Fruit fly (Drosophila melanogaster): ENCODE measurements around the gene CG14024.

DNA sequence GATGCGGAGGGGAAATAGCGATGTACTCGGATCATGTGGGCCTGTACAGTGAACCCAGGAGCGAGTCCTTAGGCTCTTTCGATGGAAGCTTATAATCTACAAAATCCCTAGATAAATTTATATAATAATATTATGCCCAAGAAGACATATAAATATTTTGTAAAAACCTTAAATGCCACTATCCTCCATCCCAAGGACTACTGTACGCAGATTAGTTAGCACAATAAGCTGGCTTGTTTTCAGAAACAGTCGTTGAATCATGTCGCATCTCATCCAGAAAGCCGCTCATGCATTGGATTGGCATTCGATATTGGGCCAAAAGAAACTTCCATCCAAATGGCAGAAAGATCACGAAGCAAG is 26.5 kb downstream of the CG14024 start:
- TF ChIP-seq psq (optimal IDR thresholded peaks at IDR 0.05) = no peak
- no peak for TF ChIP-seq pan (optimal IDR thresholded peaks at IDR 0.05)
- TF ChIP-seq usp (GFP tag; optimal IDR thresholded peaks at IDR 0.05) = no peak
